Fruit fly (Drosophila melanogaster): Measurements from ENCODE around the gene Neurl4.

DNA sequence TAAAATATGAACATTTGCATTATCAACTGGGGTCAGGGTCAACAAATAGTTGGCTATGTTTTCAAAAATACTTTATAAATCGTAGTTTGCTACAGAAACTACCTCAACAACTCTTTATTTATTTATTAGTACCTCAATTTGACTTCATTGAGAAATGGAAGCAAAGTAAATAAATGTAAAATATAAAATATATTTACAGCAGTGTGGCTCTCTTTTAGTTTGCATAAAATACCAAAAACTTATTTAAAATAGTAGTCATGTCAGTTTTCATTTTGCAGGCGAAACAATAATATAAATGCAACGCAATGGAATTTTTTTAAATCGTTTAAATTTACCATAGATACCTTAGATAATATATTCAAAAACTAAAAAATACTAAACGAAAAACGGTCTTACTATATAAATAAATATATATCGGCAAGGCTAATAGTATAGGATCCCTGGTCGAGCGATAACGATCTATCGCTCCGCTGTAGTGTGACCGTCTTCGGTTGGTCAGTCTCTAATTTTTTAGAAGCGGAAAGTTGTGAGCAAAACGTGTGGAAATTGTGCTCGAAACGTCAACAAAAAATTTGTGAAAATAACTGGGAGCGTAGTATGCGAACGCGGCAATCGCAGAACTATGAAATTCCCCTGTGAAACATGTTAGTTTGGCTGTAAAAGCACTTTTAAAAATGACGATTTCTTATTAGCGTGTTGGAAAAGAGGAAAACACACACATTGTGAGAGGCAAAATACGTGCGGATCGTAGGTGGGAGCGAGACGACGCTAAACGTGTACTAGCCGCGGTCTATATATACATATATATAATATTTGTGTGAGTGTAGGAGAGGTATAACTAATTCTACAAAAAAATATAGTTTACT lies 47.8 kb downstream of the Neurl4 start, which contains the start of the genes Nprl3 and upSET:
- TF ChIP-seq CG7045 (GFP tag; optimal IDR thresholded peaks at IDR 0.05) = no peak
- peak; percentile 13 for TF ChIP-seq CG12768 (GFP tag; optimal IDR thresholded peaks at IDR 0.05)
- TF ChIP-seq Hr96 (GFP tag; optimal IDR thresholded peaks at IDR 0.05) = peak; percentile 49
- TF ChIP-seq CG7101 (tag; optimal IDR thresholded peaks at IDR 0.05) = peak; percentile 16
- no peak for TF ChIP-seq ovo (GFP tag; optimal IDR thresholded peaks at IDR 0.05)
- no peak for TF ChIP-seq tj (GFP tag; optimal IDR thresholded peaks at IDR 0.05)
- no peak for TF ChIP-seq CG33017 (tag; optimal IDR thresholded peaks at IDR 0.05)
- TF ChIP-seq bab1 (GFP tag; optimal IDR thresholded peaks at IDR 0.05) = peak; percentile 7
- no peak for TF ChIP-seq cic (GFP tag; optimal IDR thresholded peaks at IDR 0.05)
- no peak for TF ChIP-seq Clk (GFP tag; optimal IDR thresholded peaks at IDR 0.05)

Data from whole organism, adult.